Worm (Caenorhabditis elegans) whole organism, L1 larva: ENCODE measurements around the gene K09E9.3.

Experiments
- aha-1 ChIP-seq: fragments of 150-350 bp; optimal IDR thresholded peaks from 2 replicates; lab custom pipeline; 2014; ENCODE audit warnings: missing biosample characterization, missing genetic modification characterization
- ama-1 ChIP-seq: fragments of 150-350 bp; optimal IDR thresholded peaks from 2 replicates; lab custom pipeline; 2014
- nhr-12 ChIP-seq: sonication (generic microtip); optimal IDR thresholded peaks from 2 replicates; lab custom pipeline; 2017; ENCODE audit warnings: missing biosample characterization, missing genetic modification characterization
- unc-130 ChIP-seq: fragments of 150-350 bp; optimal IDR thresholded peaks from 2 replicates; lab custom pipeline; 2017; ENCODE audit warnings: missing biosample characterization, missing genetic modification characterization, inconsistent platforms
- vab-15 ChIP-seq: sonication (generic microtip); optimal IDR thresholded peaks from 2 replicates; lab custom pipeline; 2017; ENCODE audit warnings: missing genotype, mild to moderate bottlenecking, missing genetic modification characterization, missing compliant biosample characterization

DNA sequence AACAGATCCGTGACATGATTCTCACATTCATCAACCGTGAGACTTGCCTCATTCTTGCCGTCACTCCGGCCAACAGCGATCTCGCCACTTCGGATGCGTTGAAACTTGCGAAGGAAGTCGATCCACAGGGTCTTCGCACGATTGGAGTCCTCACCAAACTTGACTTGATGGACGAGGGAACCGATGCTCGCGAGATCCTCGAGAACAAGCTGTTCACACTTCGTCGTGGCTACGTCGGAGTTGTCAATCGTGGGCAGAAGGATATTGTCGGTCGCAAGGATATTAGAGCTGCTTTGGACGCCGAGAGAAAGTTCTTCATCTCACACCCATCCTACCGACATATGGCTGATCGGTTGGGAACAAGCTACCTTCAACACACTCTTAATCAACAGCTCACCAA lies 44.0 kb downstream of the K09E9.3 start:
- no peak for TF ChIP-seq nhr-12 (tag; lab: Kevin White, UChicago)
- TF ChIP-seq ama-1 (lab: Kevin White, UChicago): no peak
- no peak for TF ChIP-seq vab-15 (tag; lab: Kevin White, UChicago)
- no peak for TF ChIP-seq aha-1 (tag; lab: Kevin White, UChicago)
- TF ChIP-seq unc-130: no peak
